Fruit fly (Drosophila melanogaster) whole organism, prepupa: Measurements from ENCODE around the gene CG1647.
A peak's percentile ranks its signal among the peaks of the same experiment; 100 is the strongest.

ENCODE experiments used
- Blimp-1 ChIP-seq: fragments of 200-800 bp; sonication (Bioruptor generic); optimal IDR thresholded peaks from 3 replicates; lab custom pipeline; 2017; ENCODE audit warnings: missing biosample characterization, missing genetic modification characterization, mild to moderate bottlenecking, moderate library complexity, missing genetic modification reagents
- CG11762 ChIP-seq: fragments of 200-800 bp; sonication (Bioruptor generic); optimal IDR thresholded peaks from 3 replicates; lab custom pipeline; 2016; ENCODE audit warnings: missing biosample characterization, missing genetic modification characterization; ENCODE audit not compliant: insufficient read depth
- CG15336 ChIP-seq: fragments of 200-800 bp; sonication (Bioruptor generic); IDR thresholded peaks from 2 replicates; pipeline ENCODE4 v1.3.6; 2022; ENCODE audit warnings: missing biosample characterization, missing genetic modification characterization
- CG16779 ChIP-seq: fragments of 200-800 bp; sonication (Bioruptor generic); optimal IDR thresholded peaks from 3 replicates; lab custom pipeline; 2017; ENCODE audit warnings: missing biosample characterization, mild to moderate bottlenecking, missing genetic modification characterization
- CG3032 ChIP-seq: fragments of 200-800 bp; optimal IDR thresholded peaks from 2 replicates; lab custom pipeline; 2019; ENCODE audit warnings: missing biosample characterization, mild to moderate bottlenecking, missing genetic modification characterization, moderate library complexity
- CG32006 ChIP-seq: fragments of 200-800 bp; sonication (Bioruptor generic); optimal IDR thresholded peaks from 3 replicates; lab custom pipeline; 2017; ENCODE audit warnings: missing biosample characterization, mild to moderate bottlenecking, missing genetic modification characterization
- CG34406 ChIP-seq: fragments of 200-800 bp; sonication (Bioruptor generic); optimal IDR thresholded peaks from 3 replicates; lab custom pipeline; 2016; ENCODE audit warnings: missing biosample characterization, missing genetic modification characterization
- CG4318 ChIP-seq: fragments of 200-800 bp; sonication (Bioruptor generic); optimal IDR thresholded peaks from 3 replicates; lab custom pipeline; 2017; ENCODE audit warnings: missing biosample characterization, mild to moderate bottlenecking, missing genetic modification characterization
- CG6163 ChIP-seq: fragments of 200-800 bp; sonication (Bioruptor generic); IDR thresholded peaks from 3 replicates; pipeline ENCODE4 v1.3.6; 2022; ENCODE audit warnings: missing biosample characterization, missing genetic modification characterization
- CG6276 ChIP-seq: fragments of 200-800 bp; sonication (Bioruptor generic); optimal IDR thresholded peaks from 2 replicates; lab custom pipeline; 2017; ENCODE audit warnings: missing biosample characterization, mild to moderate bottlenecking, missing genetic modification characterization
- CG6792 ChIP-seq: fragments of 200-800 bp; sonication (Bioruptor generic); optimal IDR thresholded peaks from 3 replicates; lab custom pipeline; 2016; ENCODE audit warnings: missing biosample characterization, missing genetic modification characterization
- CG6808 ChIP-seq: fragments of 200-800 bp; sonication (Bioruptor generic); optimal IDR thresholded peaks from 3 replicates; lab custom pipeline; 2017; ENCODE audit warnings: missing biosample characterization, missing genetic modification characterization, mild to moderate bottlenecking, moderate library complexity, missing genetic modification reagents
- CG6854 ChIP-seq: fragments of 200-800 bp; sonication (Bioruptor generic); optimal IDR thresholded peaks from 2 replicates; lab custom pipeline; 2017; ENCODE audit warnings: missing biosample characterization, mild to moderate bottlenecking, missing genetic modification characterization
- CG7368 ChIP-seq: fragments of 200-800 bp; sonication (Bioruptor generic); optimal IDR thresholded peaks from 3 replicates; lab custom pipeline; 2016; ENCODE audit warnings: missing biosample characterization, missing genetic modification characterization
- CG8119 ChIP-seq: fragments of 200-800 bp; sonication (Bioruptor generic); IDR thresholded peaks from 3 replicates; pipeline ENCODE4 v1.3.6; 2022; ENCODE audit warnings: missing biosample characterization, missing genetic modification characterization
- Eip75B ChIP-seq: fragments of 200-800 bp; sonication (Bioruptor generic); optimal IDR thresholded peaks from 3 replicates; lab custom pipeline; 2016; ENCODE audit warnings: missing biosample characterization, missing genetic modification characterization
- Eip78C ChIP-seq: fragments of 200-800 bp; sonication (Bioruptor generic); peaks from one replicate; lab custom pipeline; 2016; ENCODE audit warnings: missing biosample characterization, missing genetic modification characterization
- Ets21C ChIP-seq: fragments of 200-800 bp; sonication (Bioruptor generic); optimal IDR thresholded peaks from 3 replicates; lab custom pipeline; 2016; ENCODE audit warnings: missing biosample characterization, missing genetic modification characterization
- Hr38 ChIP-seq: sonication (Bioruptor generic); optimal IDR thresholded peaks from 2 replicates; lab custom pipeline; 2016; ENCODE audit warnings: missing biosample characterization, missing genetic modification characterization
- Hr39 ChIP-seq: fragments of 200-800 bp; sonication (Bioruptor generic); optimal IDR thresholded peaks from 2 replicates; lab custom pipeline; 2016; ENCODE audit warnings: missing biosample characterization, missing genetic modification characterization
- Hr4 ChIP-seq: fragments of 200-800 bp; sonication (Bioruptor generic); optimal IDR thresholded peaks from 3 replicates; lab custom pipeline; 2016; ENCODE audit warnings: missing biosample characterization, missing genetic modification characterization
- Lpt ChIP-seq: fragments of 200-800 bp; sonication (Bioruptor generic); optimal IDR thresholded peaks from 3 replicates; lab custom pipeline; 2016; ENCODE audit warnings: missing biosample characterization, missing genetic modification characterization
- Met ChIP-seq: fragments of 200-800 bp; sonication (Bioruptor generic); optimal IDR thresholded peaks from 3 replicates; lab custom pipeline; 2016; ENCODE audit warnings: missing biosample characterization, missing genetic modification characterization
- OdsH ChIP-seq: fragments of 200-800 bp; sonication (Bioruptor generic); optimal IDR thresholded peaks from 3 replicates; lab custom pipeline; 2016; ENCODE audit warnings: missing biosample characterization, missing genetic modification characterization
- Smox ChIP-seq: fragments of 200-800 bp; sonication (Bioruptor generic); optimal IDR thresholded peaks from 3 replicates; lab custom pipeline; 2016; ENCODE audit warnings: missing biosample characterization, missing genetic modification characterization
- Sox102F ChIP-seq: fragments of 200-800 bp; sonication (Bioruptor generic); optimal IDR thresholded peaks from 2 replicates; lab custom pipeline; 2016; ENCODE audit warnings: missing biosample characterization, mild to moderate bottlenecking, missing genetic modification characterization
- Sox14 ChIP-seq: fragments of 200-800 bp; sonication (Bioruptor generic); optimal IDR thresholded peaks from 3 replicates; lab custom pipeline; 2016; ENCODE audit warnings: missing biosample characterization, missing genetic modification characterization
- Sox15 ChIP-seq: fragments of 200-800 bp; sonication (Bioruptor generic); optimal IDR thresholded peaks from 3 replicates; lab custom pipeline; 2016; ENCODE audit warnings: missing biosample characterization, missing genetic modification characterization
- achi ChIP-seq: fragments of 200-800 bp; sonication (Bioruptor generic); optimal IDR thresholded peaks from 3 replicates; lab custom pipeline; 2016; ENCODE audit warnings: missing biosample characterization, missing genetic modification characterization
- acj6 ChIP-seq: fragments of 200-800 bp; sonication (Bioruptor generic); optimal IDR thresholded peaks from 3 replicates; lab custom pipeline; 2016; ENCODE audit warnings: missing biosample characterization, missing genetic modification characterization
- cyc ChIP-seq: fragments of 200-800 bp; sonication (Bioruptor generic); optimal IDR thresholded peaks from 3 replicates; lab custom pipeline; 2016; ENCODE audit warnings: missing biosample characterization, missing genetic modification characterization
- dac ChIP-seq: fragments of 200-800 bp; sonication (Bioruptor generic); optimal IDR thresholded peaks from 2 replicates; lab custom pipeline; 2017; ENCODE audit warnings: missing biosample characterization, mild to moderate bottlenecking, missing genetic modification characterization
- dsx ChIP-seq: fragments of 200-800 bp; optimal IDR thresholded peaks from 3 replicates; lab custom pipeline; 2019; ENCODE audit warnings: missing biosample characterization, mild to moderate bottlenecking, missing genetic modification characterization, moderate library complexity; ENCODE audit not compliant: poor library complexity, severe bottlenecking
- eg ChIP-seq: fragments of 200-800 bp; sonication (Bioruptor generic); IDR thresholded peaks from 3 replicates; pipeline ENCODE4 v1.3.6; 2022; ENCODE audit warnings: missing biosample characterization, missing genetic modification characterization
- esn ChIP-seq: fragments of 200-800 bp; sonication (Bioruptor generic); optimal IDR thresholded peaks from 2 replicates; lab custom pipeline; 2016; ENCODE audit warnings: missing biosample characterization, mild to moderate bottlenecking, missing genetic modification characterization, moderate library complexity
- fd59A ChIP-seq: fragments of 200-800 bp; sonication (Bioruptor generic); optimal IDR thresholded peaks from 2 replicates; lab custom pipeline; 2017; ENCODE audit warnings: missing biosample characterization, mild to moderate bottlenecking, missing genetic modification characterization, missing genetic modification reagents
- fd85E ChIP-seq: fragments of 200-800 bp; sonication (Bioruptor generic); optimal IDR thresholded peaks from 3 replicates; lab custom pipeline; 2016; ENCODE audit warnings: missing biosample characterization, missing genetic modification characterization
- fkh ChIP-seq: fragments of 200-800 bp; sonication (Bioruptor generic); optimal IDR thresholded peaks from 3 replicates; lab custom pipeline; 2017; ENCODE audit warnings: missing biosample characterization, mild to moderate bottlenecking, missing genetic modification characterization, moderate library complexity
- net ChIP-seq: fragments of 200-800 bp; sonication (Bioruptor generic); optimal IDR thresholded peaks from 3 replicates; lab custom pipeline; 2016; ENCODE audit warnings: missing biosample characterization, missing genetic modification characterization
- salr ChIP-seq, 2 experiments: fragments of 200-800 bp; sonication (Bioruptor generic); optimal IDR thresholded peaks; 3 replicates each; lab custom pipeline; 2016 to 2018; ENCODE audit warnings: missing biosample characterization in 2 of 2, missing genetic modification characterization in 2 of 2, mild to moderate bottlenecking in 1 of 2
- spab ChIP-seq: fragments of 200-800 bp; sonication (Bioruptor generic); optimal IDR thresholded peaks from 2 replicates; lab custom pipeline; 2017; ENCODE audit warnings: missing biosample characterization, mild to moderate bottlenecking, missing genetic modification characterization, missing genetic modification reagents
- ss ChIP-seq, 2 experiments: fragments of 200-800 bp; sonication (Bioruptor generic); optimal IDR thresholded peaks; 2 replicates in 1 of 2; 3 replicates in 1 of 2; lab custom pipeline; 2017 to 2018; ENCODE audit warnings: mild to moderate bottlenecking in 2 of 2, missing biosample characterization in 2 of 2, missing genetic modification characterization in 2 of 2, moderate library complexity in 1 of 2
- svp ChIP-seq: fragments of 200-800 bp; sonication (Bioruptor generic); peaks from one replicate; lab custom pipeline; 2016; ENCODE audit warnings: missing biosample characterization, missing genetic modification characterization
- topi ChIP-seq: fragments of 200-800 bp; sonication (Bioruptor generic); optimal IDR thresholded peaks from 3 replicates; lab custom pipeline; 2016; ENCODE audit warnings: missing biosample characterization, missing genetic modification characterization

CG1647 gene

dm6 chr3R:28845377-28845876 lies 25.4 kb downstream of the CG1647 start:
- TF ChIP-seq CG15336 (GFP tag; lab: Robert Waterston, UW) = 0 out of 2 replicates have a peak, but pooled peaks have one; percentile 10
- peak; percentile 10 for TF ChIP-seq Eip75B (GFP tag; lab: Kevin White, UChicago)
- TF ChIP-seq cyc = no peak
- TF ChIP-seq Blimp-1 (GFP tag; lab: Kevin White, UChicago) = peak; percentile 88
- TF ChIP-seq Smox (GFP tag; lab: Kevin White, UChicago) = no peak
- TF ChIP-seq Sox14 = no peak
- TF ChIP-seq Eip78C (GFP tag; lab: Kevin White, UChicago) = peak; percentile 39
- TF ChIP-seq dsx (GFP tag; lab: Kevin White, UChicago) = peak; percentile 90
- peak; percentile 48 for TF ChIP-seq esn (GFP tag; lab: Kevin White, UChicago)
- peak; percentile 9 for TF ChIP-seq CG6276 (GFP tag; lab: Kevin White, UChicago)
- TF ChIP-seq CG8119 (GFP tag; lab: Robert Waterston, UW) = 0 out of 3 replicates have a peak, but pooled peaks have one; percentile 44

- no peak for TF ChIP-seq fd59A (GFP tag; lab: Kevin White, UChicago)
- TF ChIP-seq svp = peak; percentile 13
- no peak for TF ChIP-seq salr (GFP tag; optimal IDR thresholded peaks at IDR 0.05; lab: Kevin White, UChicago)
- TF ChIP-seq CG6276 (GFP tag; lab: Kevin White, UChicago) = no peak
- TF ChIP-seq CG32006 (GFP tag; lab: Kevin White, UChicago) = no peak
- no peak for TF ChIP-seq CG8119 (GFP tag; lab: Robert Waterston, UW)
- no peak for TF ChIP-seq CG6792 (GFP tag; lab: Kevin White, UChicago)
- no peak for TF ChIP-seq CG15336 (GFP tag; lab: Robert Waterston, UW)
- no peak for TF ChIP-seq topi
- no peak for TF ChIP-seq CG34406 (GFP tag; lab: Kevin White, UChicago)
- TF ChIP-seq CG11762 = no peak
- TF ChIP-seq Hr39 (GFP tag; lab: Kevin White, UChicago) = no peak
- no peak for TF ChIP-seq spab (GFP tag; lab: Kevin White, UChicago)
- no peak for TF ChIP-seq Sox102F
- no peak for TF ChIP-seq achi (GFP tag; lab: Kevin White, UChicago)
- TF ChIP-seq Hr4 (GFP tag; lab: Kevin White, UChicago) = no peak
- 0 out of 3 replicates have a peak, but pooled peaks have one; percentile 22 for TF ChIP-seq eg (GFP tag; lab: Robert Waterston, UW)
- no peak for TF ChIP-seq CG3032 (tag; lab: Kevin White, UChicago)
- TF ChIP-seq, all 60 proteins: peak for 2
Observed at dm6 chr3R:28845981-28846380, 26.0 kb downstream of the CG1647 start.

dm6 chr3R:28846877-28847529 lies 27.0 kb downstream of the CG1647 start:
- no peak for TF ChIP-seq dac (GFP tag; lab: Kevin White, UChicago)
- TF ChIP-seq Lpt (GFP tag; lab: Kevin White, UChicago) = peak; percentile 47
- peak; percentile 55 for TF ChIP-seq CG11762
- TF ChIP-seq CG4318 (GFP tag; lab: Kevin White, UChicago) = peak; percentile 27
- peak; percentile 59 for TF ChIP-seq topi
- no peak for TF ChIP-seq fkh (GFP tag; lab: Kevin White, UChicago)
- peak; percentile 6 for TF ChIP-seq Blimp-1 (GFP tag; lab: Kevin White, UChicago)
- peak; percentile 16 for TF ChIP-seq Met
- peak; percentile 79 for TF ChIP-seq Eip75B (GFP tag; lab: Kevin White, UChicago)
- TF ChIP-seq fd59A (GFP tag; lab: Kevin White, UChicago) = peak; percentile 62
- peak; percentile 16 for TF ChIP-seq Ets21C
- no peak for TF ChIP-seq CG6854 (GFP tag; lab: Kevin White, UChicago)
- TF ChIP-seq cyc = peak; percentile 14
- TF ChIP-seq acj6 = peak; percentile 59
- peak; percentile 70 for TF ChIP-seq CG32006 (GFP tag; lab: Kevin White, UChicago)
- peak; percentile 41 for TF ChIP-seq Sox102F
- no peak for TF ChIP-seq fd85E (GFP tag; lab: Kevin White, UChicago)
- TF ChIP-seq CG8119 (GFP tag; lab: Robert Waterston, UW) = peak; percentile 66
- peak; percentile 30 for TF ChIP-seq Sox15 (GFP tag; lab: Kevin White, UChicago)
- TF ChIP-seq CG7368 (GFP tag; lab: Kevin White, UChicago) = peak; percentile 58
- TF ChIP-seq CG6163 (GFP tag; lab: Robert Waterston, UW) = peak; percentile 86
- peak; percentile 80 for TF ChIP-seq svp
- peak; percentile 62 for TF ChIP-seq CG15336 (GFP tag; lab: Robert Waterston, UW)
- peak; percentile 61 for TF ChIP-seq net (GFP tag; lab: Kevin White, UChicago)
- TF ChIP-seq Hr38 (GFP tag; lab: Kevin White, UChicago) = no peak
- peak; percentile 66 for TF ChIP-seq CG16779 (tag; lab: Kevin White, UChicago)
- TF ChIP-seq CG6808 (GFP tag; lab: Kevin White, UChicago) = peak; percentile 88
- peak; percentile 67 for TF ChIP-seq dsx (GFP tag; lab: Kevin White, UChicago)
- peak; percentile 72 for TF ChIP-seq OdsH (GFP tag; lab: Kevin White, UChicago)
- peak; percentile 77 to 85 for TF ChIP-seq ss (GFP tag; optimal IDR thresholded peaks at IDR 0.05; lab: Kevin White, UChicago)
